Worm (Caenorhabditis elegans) whole organism, L4 larva: ENCODE data around the gene srbc-60.

ENCODE experiments used
- F37D6.2 ChIP-seq: sonication (generic microtip); optimal IDR thresholded peaks from 2 replicates; lab custom pipeline; 2016; ENCODE audit warnings: mild to moderate bottlenecking, missing genetic modification characterization, missing compliant biosample characterization
- F44E2.7 ChIP-seq: fragments of 200-800 bp; sonication (Bioruptor generic); IDR thresholded peaks from 2 replicates; pipeline ENCODE4 v2.1.2; 2022; ENCODE audit warnings: missing genetic modification characterization, missing compliant biosample characterization
- R02D3.7 ChIP-seq: fragments of 150-350 bp; sonication (generic microtip); optimal IDR thresholded peaks from 3 replicates; lab custom pipeline; 2014; ENCODE audit warnings: missing biosample characterization, missing genetic modification characterization
- Y105C5A.15 ChIP-seq: fragments of 200-800 bp; sonication (Bioruptor generic); IDR thresholded peaks from 2 replicates; pipeline ENCODE4 v1.3.6; 2022; ENCODE audit warnings: missing genetic modification characterization, missing compliant biosample characterization
- Y75B8A.6 ChIP-seq: fragments of 200-800 bp; sonication (Bioruptor generic); IDR thresholded peaks from 2 replicates; pipeline ENCODE4 v1.3.6; 2022; ENCODE audit warnings: missing genetic modification reagents, missing genetic modification characterization, missing compliant biosample characterization
- aly-2 ChIP-seq: sonication (generic microtip); optimal IDR thresholded peaks from 2 replicates; lab custom pipeline; 2018; ENCODE audit warnings: missing biosample characterization, missing genetic modification characterization
- arid-1 ChIP-seq: fragments of 200-800 bp; sonication (Bioruptor generic); conservative IDR thresholded peaks from 2 replicates; pipeline ENCODE4 v1.3.6; 2022; ENCODE audit warnings: missing genetic modification reagents, missing genetic modification characterization, missing compliant biosample characterization
- attf-4 ChIP-seq: sonication (generic microtip); optimal IDR thresholded peaks from 3 replicates; lab custom pipeline; 2017; ENCODE audit warnings: missing biosample characterization, missing genetic modification characterization
- ceh-20 ChIP-seq: fragments of 200-800 bp; sonication (Bioruptor generic); IDR thresholded peaks from 2 replicates; pipeline ENCODE4 v1.3.6; 2022; ENCODE audit warnings: missing genetic modification reagents, missing genetic modification characterization, missing compliant biosample characterization
- ceh-28 ChIP-seq: fragments of 150-350 bp; optimal IDR thresholded peaks from 2 replicates; lab custom pipeline; 2014; ENCODE audit warnings: missing biosample characterization, missing genetic modification reagents, missing genetic modification characterization
- ceh-32 ChIP-seq: sonication (generic microtip); optimal IDR thresholded peaks from 2 replicates; lab custom pipeline; 2016; ENCODE audit warnings: mild to moderate bottlenecking, missing genetic modification characterization, missing compliant biosample characterization; ENCODE audit not compliant: poor library complexity
- ceh-62 ChIP-seq: sonication (generic microtip); optimal IDR thresholded peaks from 2 replicates; lab custom pipeline; 2017; ENCODE audit warnings: missing biosample characterization, missing genetic modification characterization
- ces-1 ChIP-seq: fragments of 150-350 bp; sonication (generic microtip); optimal IDR thresholded peaks from 4 replicates; lab custom pipeline; 2014; ENCODE audit warnings: missing biosample characterization, missing genetic modification reagents, missing genetic modification characterization
- cey-2 ChIP-seq: sonication (generic microtip); optimal IDR thresholded peaks from 3 replicates; lab custom pipeline; 2017; ENCODE audit warnings: missing genetic modification characterization, mild to moderate bottlenecking, missing compliant biosample characterization, antibody characterized with exemption, borderline replicate concordance; ENCODE audit not compliant: insufficient read depth
- ctbp-1 ChIP-seq: fragments of 200-800 bp; sonication (Bioruptor generic); IDR thresholded peaks from 2 replicates; pipeline ENCODE4 v1.3.6; 2022; ENCODE audit warnings: missing genetic modification reagents, missing genetic modification characterization, missing compliant biosample characterization
- daf-12 ChIP-seq: fragments of 150-350 bp; optimal IDR thresholded peaks from 2 replicates; lab custom pipeline; 2014; ENCODE audit warnings: missing biosample characterization, missing genetic modification reagents, missing genetic modification characterization
- daf-19 ChIP-seq: fragments of 200-800 bp; sonication (Bioruptor generic); conservative IDR thresholded peaks from 2 replicates; pipeline ENCODE4 v1.3.6; 2022; ENCODE audit warnings: missing genetic modification characterization, missing compliant biosample characterization
- egl-27 ChIP-seq: sonication (generic microtip); optimal IDR thresholded peaks from 3 replicates; lab custom pipeline; 2017; ENCODE audit warnings: missing biosample characterization, missing genetic modification reagents, missing genetic modification characterization
- fkh-10 ChIP-seq: fragments of 150-350 bp; optimal IDR thresholded peaks from 2 replicates; lab custom pipeline; 2014; ENCODE audit warnings: missing biosample characterization, missing genetic modification reagents, missing genetic modification characterization
- gei-8 ChIP-seq: fragments of 200-800 bp; sonication (Bioruptor generic); optimal IDR thresholded peaks from 2 replicates; lab custom pipeline; 2018; ENCODE audit warnings: mild to moderate bottlenecking, missing genetic modification characterization, missing compliant biosample characterization
- hif-1 ChIP-seq, 2 experiments: sonication (generic microtip); optimal IDR thresholded peaks; 2 replicates each; lab custom pipeline; 2016 to 2017; ENCODE audit warnings: missing compliant biosample characterization in 2 of 2, missing genetic modification characterization in 2 of 2, missing genetic modification reagents in 2 of 2, missing genotype in 2 of 2, mild to moderate bottlenecking in 1 of 2
- hlh-11 ChIP-seq: fragments of 200-800 bp; sonication (Bioruptor generic); optimal IDR thresholded peaks from 2 replicates; lab custom pipeline; 2018; ENCODE audit warnings: mild to moderate bottlenecking, missing genetic modification characterization, missing compliant biosample characterization
- hlh-30 ChIP-seq: sonication (generic microtip); optimal IDR thresholded peaks from 2 replicates; lab custom pipeline; 2017; ENCODE audit warnings: antibody characterized with exemption, mild to moderate bottlenecking, missing genetic modification characterization, missing compliant biosample characterization; ENCODE audit not compliant: insufficient read depth
- lin-39 ChIP-seq: fragments of 150-350 bp; optimal IDR thresholded peaks from 2 replicates; lab custom pipeline; 2014; ENCODE audit warnings: missing biosample characterization, missing genetic modification reagents, missing genetic modification characterization
- lir-3 ChIP-seq: sonication (generic microtip); optimal IDR thresholded peaks from 2 replicates; lab custom pipeline; 2016; ENCODE audit warnings: mild to moderate bottlenecking, missing genetic modification characterization, missing compliant biosample characterization
- lsy-2 ChIP-seq, 2 experiments: fragments of 150-350 bp in 1 of 2; sonication (generic microtip) in 1 of 2; optimal IDR thresholded peaks; 2 replicates each; lab custom pipeline; 2014 to 2017; ENCODE audit warnings: missing biosample characterization in 2 of 2, missing genetic modification characterization in 2 of 2
- mep-1 ChIP-seq: fragments of 150-350 bp; sonication (generic microtip); optimal IDR thresholded peaks from 3 replicates; lab custom pipeline; 2014; ENCODE audit warnings: missing biosample characterization, missing genetic modification characterization
- mxl-3 ChIP-seq: fragments of 200-800 bp; sonication (Bioruptor generic); optimal IDR thresholded peaks from 2 replicates; lab custom pipeline; 2018; ENCODE audit warnings: mild to moderate bottlenecking, missing genetic modification characterization, missing compliant biosample characterization
- nhr-102 ChIP-seq: sonication (generic microtip); optimal IDR thresholded peaks from 2 replicates; lab custom pipeline; 2016; ENCODE audit warnings: mild to moderate bottlenecking, missing genetic modification characterization, moderate library complexity, missing compliant biosample characterization
- nhr-11 ChIP-seq: fragments of 150-350 bp; optimal IDR thresholded peaks from 2 replicates; lab custom pipeline; 2014; ENCODE audit warnings: missing biosample characterization, missing genetic modification characterization
- nhr-237 ChIP-seq: sonication (generic microtip); optimal IDR thresholded peaks from 2 replicates; lab custom pipeline; 2017; ENCODE audit warnings: missing biosample characterization, missing genetic modification characterization
- nhr-28 ChIP-seq: fragments of 150-350 bp; optimal IDR thresholded peaks from 2 replicates; lab custom pipeline; 2014; ENCODE audit warnings: missing biosample characterization, missing genetic modification characterization
- nhr-48 ChIP-seq: sonication (generic microtip); optimal IDR thresholded peaks from 2 replicates; lab custom pipeline; 2016; ENCODE audit warnings: mild to moderate bottlenecking, missing genetic modification characterization, missing compliant biosample characterization
- nhr-6 ChIP-seq: fragments of 150-350 bp; optimal IDR thresholded peaks from 2 replicates; lab custom pipeline; 2014; ENCODE audit warnings: missing biosample characterization, missing genetic modification characterization
- nhr-77 ChIP-seq: fragments of 150-350 bp; optimal IDR thresholded peaks from 2 replicates; lab custom pipeline; 2014; ENCODE audit warnings: missing biosample characterization, missing genetic modification characterization
- pha-4 ChIP-seq, 2 experiments: fragments of 150-350 bp in 1 of 2; fragments of 200-800 bp in 1 of 2; sonication (Bioruptor generic) in 1 of 2; IDR thresholded peaks in 1 of 2; optimal IDR thresholded peaks in 1 of 2; 2 replicates each; pipeline versions ENCODE4 v1.3.6 to Lab custom; 2014 to 2022; ENCODE audit warnings: missing genetic modification characterization in 2 of 2, missing genetic modification reagents in 2 of 2, missing biosample characterization in 1 of 2, missing compliant biosample characterization in 1 of 2
- pqm-1 ChIP-seq: sonication (generic microtip); optimal IDR thresholded peaks from 2 replicates; lab custom pipeline; 2017; ENCODE audit warnings: missing biosample characterization, missing genetic modification characterization
- rbr-2 ChIP-seq: sonication (generic microtip); optimal IDR thresholded peaks from 2 replicates; lab custom pipeline; 2016; ENCODE audit warnings: missing genotype, missing genetic modification characterization, missing compliant biosample characterization
- sdz-12 ChIP-seq: fragments of 200-800 bp; sonication (Bioruptor generic); optimal IDR thresholded peaks from 2 replicates; lab custom pipeline; 2018; ENCODE audit warnings: mild to moderate bottlenecking, missing genetic modification characterization, missing compliant biosample characterization
- set-16 ChIP-seq: fragments of 200-800 bp; sonication (Bioruptor generic); IDR thresholded peaks from 2 replicates; pipeline ENCODE4 v1.3.6; 2022; ENCODE audit warnings: missing genetic modification reagents, missing genetic modification characterization, missing compliant biosample characterization
- snpc-1.2 ChIP-seq: fragments of 200-800 bp; sonication (Bioruptor generic); IDR thresholded peaks from 2 replicates; pipeline ENCODE4 v1.3.6; 2022; ENCODE audit warnings: missing genetic modification reagents, missing genetic modification characterization, missing compliant biosample characterization
- spr-1 ChIP-seq: sonication (generic microtip); optimal IDR thresholded peaks from 2 replicates; lab custom pipeline; 2016; ENCODE audit warnings: mild to moderate bottlenecking, missing genetic modification characterization, missing compliant biosample characterization
- tra-1 ChIP-seq: fragments of 200-800 bp; sonication (Bioruptor generic); IDR thresholded peaks from 2 replicates; pipeline ENCODE4 v1.3.6; 2022; ENCODE audit warnings: missing genetic modification reagents, missing genetic modification characterization, missing compliant biosample characterization
- unc-130 ChIP-seq: sonication (generic microtip); optimal IDR thresholded peaks from 2 replicates; lab custom pipeline; 2016; ENCODE audit warnings: missing genetic modification reagents, missing genetic modification characterization, missing compliant biosample characterization
- unc-62 ChIP-seq, 3 experiments: fragments of 150-350 bp in 1 of 3; sonication (generic microtip); optimal IDR thresholded peaks in 2 of 3; peaks in 1 of 3; 1 replicate in 1 of 3; 2 replicates in 2 of 3; lab custom pipeline; 2014 to 2017; ENCODE audit warnings: missing biosample characterization in 3 of 3, missing genetic modification characterization in 3 of 3, missing genetic modification reagents in 3 of 3, missing genotype in 1 of 3
- vab-7 ChIP-seq: fragments of 200-800 bp; sonication (Bioruptor generic); IDR thresholded peaks from 2 replicates; pipeline ENCODE4 v1.3.6; 2022; ENCODE audit warnings: missing genetic modification reagents, missing genetic modification characterization, missing compliant biosample characterization
- zfp-2 ChIP-seq: sonication (generic microtip); optimal IDR thresholded peaks from 2 replicates; lab custom pipeline; 2016; ENCODE audit warnings: mild to moderate bottlenecking, missing genetic modification characterization, missing compliant biosample characterization
- zfp-3 ChIP-seq: fragments of 200-800 bp; sonication (Bioruptor generic); conservative IDR thresholded peaks from 2 replicates; pipeline ENCODE4 v1.3.6; 2022; ENCODE audit warnings: missing genetic modification reagents, missing genetic modification characterization, missing compliant biosample characterization
- zip-11 ChIP-seq: fragments of 200-800 bp; sonication (Bioruptor generic); IDR thresholded peaks from 2 replicates; pipeline ENCODE4 v1.3.6; 2022; ENCODE audit warnings: missing genetic modification characterization, missing compliant biosample characterization
- ztf-11 ChIP-seq: fragments of 150-350 bp; optimal IDR thresholded peaks from 2 replicates; lab custom pipeline; 2014; ENCODE audit warnings: missing biosample characterization, missing genetic modification characterization
- ztf-7 ChIP-seq: fragments of 150-350 bp; optimal IDR thresholded peaks from 2 replicates; lab custom pipeline; 2014; ENCODE audit warnings: missing biosample characterization, missing genetic modification characterization

Gene srbc-60

DNA sequence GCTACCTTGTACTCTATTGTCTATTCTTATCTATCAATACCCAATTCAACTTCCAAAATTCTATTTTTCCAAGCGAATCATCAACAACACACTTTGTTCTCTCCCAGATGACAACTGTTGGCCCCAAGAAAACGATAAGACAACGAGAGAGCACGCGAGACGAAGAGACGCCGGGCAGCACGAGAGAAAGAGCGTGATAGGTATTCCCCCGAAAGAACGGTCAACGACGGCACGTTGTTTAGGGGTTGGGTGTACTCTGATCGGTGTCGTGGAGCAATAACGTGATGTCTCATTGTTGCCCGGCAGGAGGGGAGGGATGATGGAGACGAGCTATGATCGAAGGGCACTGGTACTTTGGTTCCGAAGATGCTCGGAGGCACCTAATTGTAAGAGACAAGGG, 48.8 kb upstream of the srbc-60 start (continued):
- TF ChIP-seq hlh-30 (tag; lab: Kevin White, UChicago), result peak; percentile 98
- peak; percentile 63 to 88 for TF ChIP-seq hif-1 (tag; optimal IDR thresholded peaks at IDR 0.05; lab: Kevin White, UChicago)
- TF ChIP-seq set-16 (GFP tag; lab: Robert Waterston, UW), result peak; percentile 91
- no peak for TF ChIP-seq daf-12 (tag; lab: Kevin White, UChicago)
- TF ChIP-seq unc-62 (GFP tag; optimal IDR thresholded peaks at IDR 0.05 in 1 of 2; lab: Kevin White, UChicago), result peak; percentile 76 to 98
- peak; percentile 8 for TF ChIP-seq unc-62 (tag; optimal IDR thresholded peaks at IDR 0.05; lab: Kevin White, UChicago)
- peak; percentile 84 for TF ChIP-seq mxl-3 (GFP tag; lab: Kevin White, UChicago)
- no peak for TF ChIP-seq unc-130 (GFP tag; lab: Kevin White, UChicago)
- TF ChIP-seq hlh-11 (tag; lab: Kevin White, UChicago), result peak; percentile 99
- no peak for TF ChIP-seq ztf-7
- no peak for TF ChIP-seq cey-2
- TF ChIP-seq vab-7 (GFP tag; lab: Robert Waterston, UW), result no peak
- TF ChIP-seq F44E2.7 (GFP tag; lab: Robert Waterston, UW), result no peak
- no peak for TF ChIP-seq ceh-28 (tag; lab: Kevin White, UChicago)
- TF ChIP-seq nhr-48 (tag; lab: Kevin White, UChicago), result peak; percentile 92
- no peak for TF ChIP-seq zip-11
- no peak for TF ChIP-seq ceh-32 (tag; lab: Kevin White, UChicago)
- TF ChIP-seq spr-1 (tag; lab: Kevin White, UChicago), result peak; percentile 56
- peak; percentile 13 for TF ChIP-seq sdz-12
- no peak for TF ChIP-seq arid-1
- no peak for TF ChIP-seq Y105C5A.15 (GFP tag; lab: Robert Waterston, UW)
- peak; percentile 96 for TF ChIP-seq nhr-28 (tag; lab: Kevin White, UChicago)
- peak; percentile 84; the same call in 1 of the 2 replicates for TF ChIP-seq Y75B8A.6 (GFP tag; lab: Robert Waterston, UW)
- TF ChIP-seq R02D3.7 (tag; lab: Kevin White, UChicago), result no peak
- no peak for TF ChIP-seq F37D6.2
- TF ChIP-seq lsy-2 (tag; optimal IDR thresholded peaks at IDR 0.05; lab: Kevin White, UChicago), result peak; percentile 71 to 78
- peak; percentile 35 for TF ChIP-seq rbr-2 (tag; lab: Kevin White, UChicago)
- no peak for TF ChIP-seq egl-27 (tag; lab: Kevin White, UChicago)
- peak; percentile 65; the same call in 1 of the 2 replicates for TF ChIP-seq ctbp-1 (GFP tag; lab: Robert Waterston, UW)
- peak; percentile 96 for TF ChIP-seq nhr-11
- no peak for TF ChIP-seq aly-2 (tag; lab: Kevin White, UChicago)
- TF ChIP-seq ceh-20 (GFP tag; lab: Robert Waterston, UW), result peak; percentile 90
- no peak for TF ChIP-seq snpc-1.2 (GFP tag; lab: Robert Waterston, UW)
- no peak for TF ChIP-seq lin-39 (tag; lab: Kevin White, UChicago)
- peak; percentile 88 for TF ChIP-seq gei-8 (GFP tag; lab: Kevin White, UChicago)
- TF ChIP-seq ces-1 (GFP tag; lab: Kevin White, UChicago), result no peak
- TF ChIP-seq tra-1, result peak; percentile 94
- TF ChIP-seq nhr-237 (tag; lab: Kevin White, UChicago), result no peak
- peak; percentile 78 for TF ChIP-seq nhr-6 (tag; lab: Kevin White, UChicago)
- TF ChIP-seq attf-4 (tag; lab: Kevin White, UChicago), result no peak
- no peak for TF ChIP-seq ceh-62 (tag; lab: Kevin White, UChicago)
- peak; percentile 80 for TF ChIP-seq pha-4 (GFP tag; IDR thresholded peaks at IDR 0.05; lab: Robert Waterston, UW)
- no peak for TF ChIP-seq pha-4 (tag; optimal IDR thresholded peaks at IDR 0.05; lab: Kevin White, UChicago)
- no peak for TF ChIP-seq fkh-10 (GFP tag; lab: Kevin White, UChicago)
- no peak for TF ChIP-seq zfp-2 (tag; lab: Kevin White, UChicago)
- TF ChIP-seq zfp-3, result peak; percentile 88
- TF ChIP-seq ztf-11 (tag; lab: Kevin White, UChicago), result no peak
- TF ChIP-seq nhr-77 (tag; lab: Kevin White, UChicago), result peak; percentile 83
- TF ChIP-seq daf-19 (GFP tag; lab: Robert Waterston, UW), result no peak
- no peak for TF ChIP-seq lir-3 (tag; lab: Kevin White, UChicago)
- TF ChIP-seq mep-1, result peak; percentile 79
- TF ChIP-seq pqm-1 (tag; lab: Kevin White, UChicago), result peak; percentile 70
- peak; percentile 93 for TF ChIP-seq nhr-102 (tag; lab: Kevin White, UChicago)
